Fruit fly (Drosophila melanogaster): ENCODE data around the gene t-cup.

dm6 chr2L:12457715-12458114, 39.4 kb downstream of the t-cup start:
- no peak for TF ChIP-seq Hmx (GFP tag; optimal IDR thresholded peaks at IDR 0.05)
- TF ChIP-seq CG2202 (tag; optimal IDR thresholded peaks at IDR 0.05) = no peak
- no peak for TF ChIP-seq gsb (GFP tag; IDR thresholded peaks at IDR 0.05)
- TF ChIP-seq ttk (GFP tag; IDR thresholded peaks at IDR 0.05) = no peak
- TF ChIP-seq insv (GFP tag; optimal IDR thresholded peaks at IDR 0.05) = no peak
- TF ChIP-seq CG16813 (GFP tag; IDR thresholded peaks at IDR 0.05; ENCODE audit: partially characterized antibody) = no peak
- TF ChIP-seq zen2 (GFP tag; IDR thresholded peaks at IDR 0.05; ENCODE audit: partially characterized antibody) = no peak
